Worm (Caenorhabditis elegans) whole organism, young adult: ENCODE results near the gene ufd-3.

Source experiments
- B0019.2 ChIP-seq: fragments of 200-800 bp; sonication (Bioruptor generic); conservative IDR thresholded peaks from 2 replicates; pipeline ENCODE4 v1.3.6; 2022; ENCODE audit warnings: missing genetic modification reagents, missing genetic modification characterization, missing compliant biosample characterization
- B0035.1 ChIP-seq: sonication (generic microtip); optimal IDR thresholded peaks from 2 replicates; lab custom pipeline; 2016; ENCODE audit warnings: missing genetic modification characterization, mild to moderate bottlenecking, missing compliant biosample characterization, missing genotype, missing genetic modification reagents
- D2030.7 ChIP-seq: fragments of 200-800 bp; sonication (Bioruptor generic); IDR thresholded peaks from 2 replicates; pipeline ENCODE4 v1.3.6; 2022; ENCODE audit warnings: missing genetic modification reagents, missing genetic modification characterization, missing compliant biosample characterization
- F22D6.2 ChIP-seq: sonication (generic microtip); optimal IDR thresholded peaks from 2 replicates; lab custom pipeline; 2016; ENCODE audit warnings: mild to moderate bottlenecking, missing genetic modification characterization, missing compliant biosample characterization
- F37B4.10 ChIP-seq: fragments of 200-800 bp; sonication (Bioruptor generic); IDR thresholded peaks from 2 replicates; pipeline ENCODE4 v1.3.6; 2022; ENCODE audit warnings: missing genetic modification characterization, missing compliant biosample characterization
- F39B2.1 ChIP-seq: fragments of 200-800 bp; sonication (Bioruptor generic); IDR thresholded peaks from 2 replicates; pipeline ENCODE4 v1.3.6; 2022; ENCODE audit warnings: missing genetic modification reagents, missing genetic modification characterization, missing compliant biosample characterization
- F55B11.4 ChIP-seq: sonication (generic microtip); optimal IDR thresholded peaks from 2 replicates; lab custom pipeline; 2016; ENCODE audit warnings: missing compliant biosample characterization, missing genetic modification characterization, borderline replicate concordance; ENCODE audit not compliant: insufficient read depth
- F57A8.1 ChIP-seq: fragments of 200-800 bp; sonication (Bioruptor generic); optimal IDR thresholded peaks from 2 replicates; lab custom pipeline; 2018; ENCODE audit warnings: mild to moderate bottlenecking, missing genetic modification characterization, moderate library complexity, missing compliant biosample characterization
- F57C9.4 ChIP-seq: sonication (generic microtip); optimal IDR thresholded peaks from 2 replicates; lab custom pipeline; 2017; ENCODE audit warnings: mild to moderate bottlenecking, missing genetic modification characterization, missing compliant biosample characterization
- Y79H2A.3 ChIP-seq: fragments of 200-800 bp; sonication (Bioruptor generic); conservative IDR thresholded peaks from 2 replicates; pipeline ENCODE4 v1.3.6; 2022; ENCODE audit warnings: missing genetic modification reagents, missing genetic modification characterization, missing compliant biosample characterization
- akir-1 ChIP-seq: fragments of 200-800 bp; sonication (Bioruptor generic); optimal IDR thresholded peaks from 2 replicates; lab custom pipeline; 2018; ENCODE audit warnings: mild to moderate bottlenecking, missing genetic modification characterization, moderate library complexity, missing compliant biosample characterization
- athp-1 ChIP-seq: sonication (generic microtip); optimal IDR thresholded peaks from 2 replicates; lab custom pipeline; 2017; ENCODE audit warnings: mild to moderate bottlenecking, missing genetic modification characterization, missing compliant biosample characterization
- attf-5 ChIP-seq: fragments of 200-800 bp; sonication (Bioruptor generic); optimal IDR thresholded peaks from 2 replicates; lab custom pipeline; 2018; ENCODE audit warnings: mild to moderate bottlenecking, missing genetic modification characterization, missing compliant biosample characterization
- bed-1 ChIP-seq: fragments of 200-800 bp; sonication (Bioruptor generic); IDR thresholded peaks from 2 replicates; pipeline ENCODE4 v1.3.6; 2022; ENCODE audit warnings: missing genetic modification reagents, missing genetic modification characterization, missing compliant biosample characterization
- ceh-100 ChIP-seq: fragments of 200-800 bp; sonication (Bioruptor generic); IDR thresholded peaks from 2 replicates; pipeline ENCODE4 v1.3.6; 2022; ENCODE audit warnings: missing genetic modification reagents, missing genetic modification characterization, missing compliant biosample characterization
- ceh-27 ChIP-seq: fragments of 200-800 bp; sonication (Bioruptor generic); optimal IDR thresholded peaks from 2 replicates; lab custom pipeline; 2018; ENCODE audit warnings: mild to moderate bottlenecking, missing genetic modification characterization, moderate library complexity, missing compliant biosample characterization
- ceh-79 ChIP-seq: sonication (generic microtip); optimal IDR thresholded peaks from 2 replicates; lab custom pipeline; 2017; ENCODE audit warnings: mild to moderate bottlenecking, missing genetic modification characterization, missing compliant biosample characterization
- chd-7 ChIP-seq: sonication (generic microtip); optimal IDR thresholded peaks from 2 replicates; lab custom pipeline; 2016; ENCODE audit warnings: mild to moderate bottlenecking, missing genetic modification characterization, moderate library complexity, missing compliant biosample characterization
- dox-1 ChIP-seq: fragments of 200-800 bp; sonication (Bioruptor generic); IDR thresholded peaks from 2 replicates; pipeline ENCODE4 v1.3.6; 2022; ENCODE audit warnings: missing genetic modification reagents, missing genetic modification characterization, missing compliant biosample characterization
- efl-1 ChIP-seq: fragments of 150-350 bp; optimal IDR thresholded peaks from 2 replicates; lab custom pipeline; 2014; ENCODE audit warnings: missing biosample characterization, missing genetic modification reagents, missing genetic modification characterization
- egl-18 ChIP-seq: fragments of 200-800 bp; sonication (Bioruptor generic); IDR thresholded peaks from 2 replicates; pipeline ENCODE4 v1.3.6; 2022; ENCODE audit warnings: missing genetic modification reagents, missing genetic modification characterization, missing compliant biosample characterization
- ekl-4 ChIP-seq: fragments of 200-800 bp; sonication (Bioruptor generic); IDR thresholded peaks from 2 replicates; pipeline ENCODE4 v1.3.6; 2022; ENCODE audit warnings: missing genetic modification reagents, missing genetic modification characterization, missing compliant biosample characterization
- ets-4 ChIP-seq: fragments of 200-800 bp; sonication (Bioruptor generic); optimal IDR thresholded peaks from 2 replicates; lab custom pipeline; 2018; ENCODE audit warnings: mild to moderate bottlenecking, missing genetic modification characterization, missing compliant biosample characterization
- him-1 ChIP-seq: sonication (generic microtip); optimal IDR thresholded peaks from 2 replicates; lab custom pipeline; 2016; ENCODE audit warnings: missing genotype, missing genetic modification reagents, missing genetic modification characterization, missing compliant biosample characterization
- hsf-1 ChIP-seq: fragments of 200-800 bp; sonication (Bioruptor generic); IDR thresholded peaks from 2 replicates; pipeline ENCODE4 v1.3.6; 2022; ENCODE audit warnings: missing genetic modification reagents, missing genetic modification characterization, missing compliant biosample characterization
- lag-1 ChIP-seq: fragments of 200-800 bp; sonication (Bioruptor generic); IDR thresholded peaks from 2 replicates; pipeline ENCODE4 v1.3.6; 2022; ENCODE audit warnings: missing genetic modification reagents, missing genetic modification characterization, missing compliant biosample characterization
- lin-54 ChIP-seq: fragments of 200-800 bp; sonication (Bioruptor generic); optimal IDR thresholded peaks from 2 replicates; lab custom pipeline; 2018; ENCODE audit warnings: mild to moderate bottlenecking, missing genetic modification characterization, missing compliant biosample characterization
- madf-3 ChIP-seq: fragments of 200-800 bp; sonication (Bioruptor generic); IDR thresholded peaks from 2 replicates; pipeline ENCODE4 v1.3.6; 2022; ENCODE audit warnings: missing genetic modification reagents, missing genetic modification characterization, missing compliant biosample characterization
- nhr-120 ChIP-seq: fragments of 200-800 bp; sonication (Bioruptor generic); IDR thresholded peaks from 2 replicates; pipeline ENCODE4 v1.3.6; 2022; ENCODE audit warnings: missing genetic modification characterization, missing compliant biosample characterization
- pbrm-1 ChIP-seq: fragments of 200-800 bp; sonication (Bioruptor generic); IDR thresholded peaks from 2 replicates; pipeline ENCODE4 v1.3.6; 2022; ENCODE audit warnings: missing genetic modification reagents, missing genetic modification characterization, missing compliant biosample characterization
- repo-1 ChIP-seq: sonication (generic microtip); optimal IDR thresholded peaks from 2 replicates; lab custom pipeline; 2017; ENCODE audit warnings: mild to moderate bottlenecking, missing genetic modification characterization, missing compliant biosample characterization
- rpc-1 ChIP-seq, 2 experiments: fragments of 150-350 bp in 1 of 2; sonication (generic microtip) in 1 of 2; optimal IDR thresholded peaks; 2 replicates each; lab custom pipeline; 2014 to 2018; ENCODE audit warnings: missing biosample characterization in 1 of 2, missing genetic modification characterization in 1 of 2, missing genetic modification reagents in 1 of 2, missing genotype in 1 of 2
- snpc-1.1 ChIP-seq: sonication (generic microtip); optimal IDR thresholded peaks from 2 replicates; lab custom pipeline; 2017; ENCODE audit warnings: missing genetic modification characterization, mild to moderate bottlenecking, missing compliant biosample characterization, antibody characterized with exemption, moderate library complexity, missing genotype, missing genetic modification reagents; ENCODE audit not compliant: insufficient read depth
- snpc-3.4 ChIP-seq: sonication (generic microtip); optimal IDR thresholded peaks from 2 replicates; lab custom pipeline; 2017; ENCODE audit warnings: missing genetic modification characterization, mild to moderate bottlenecking, missing compliant biosample characterization, antibody characterized with exemption, moderate library complexity, missing genotype, missing genetic modification reagents
- snpc-4 ChIP-seq, 5 experiments: fragments of 150-350 bp in 1 of 5; sonication (generic microtip) in 4 of 5; optimal IDR thresholded peaks; 2 replicates each; lab custom pipeline; 2014 to 2018; ENCODE audit warnings: missing genetic modification characterization in 5 of 5, missing biosample characterization in 3 of 5, antibody characterized with exemption in 2 of 5, mild to moderate bottlenecking in 2 of 5, missing compliant biosample characterization in 2 of 5, missing genotype in 2 of 5, moderate library complexity in 2 of 5, missing genetic modification reagents in 1 of 5
- tbx-9 ChIP-seq: sonication (generic microtip); optimal IDR thresholded peaks from 2 replicates; lab custom pipeline; 2016; ENCODE audit warnings: borderline replicate concordance, missing genetic modification characterization, inconsistent platforms, missing compliant biosample characterization
- ztf-28 ChIP-seq: fragments of 200-800 bp; sonication (Bioruptor generic); IDR thresholded peaks from 2 replicates; pipeline ENCODE4 v1.3.6; 2022; ENCODE audit warnings: missing genetic modification reagents, missing genetic modification characterization, missing compliant biosample characterization

The ufd-3 gene

ce11 chrII:9974967-9975366, 34.4 kb downstream of the ufd-3 start, which contains the start of gene aakg-5 (continued):
- TF ChIP-seq F55B11.4 (no peak), B0035.1 (tag; lab: Kevin White, UChicago) (no peak), ztf-28 (GFP tag; lab: Robert Waterston, UW) (no peak), F57A8.1 (GFP tag; lab: Kevin White, UChicago) (no peak), ceh-79 (tag; lab: Kevin White, UChicago) (no peak), B0019.2 (GFP tag; lab: Robert Waterston, UW) (no peak), bed-1 (GFP tag; lab: Robert Waterston, UW) (no peak), snpc-4 (GFP tag; optimal IDR thresholded peaks at IDR 0.05; lab: Kevin White, UChicago) (no peak), snpc-4 (tag; optimal IDR thresholded peaks at IDR 0.05; lab: Kevin White, UChicago) (peak in 1 of 4 experiments; percentile 64), egl-18 (GFP tag; lab: Robert Waterston, UW) (0 out of 2 replicates have a peak, but pooled peaks have one; percentile 6), repo-1 (tag; lab: Kevin White, UChicago) (no peak), madf-3 (GFP tag; lab: Robert Waterston, UW) (no peak), lag-1 (no peak), ceh-27 (peak; percentile 29), F37B4.10 (GFP tag; lab: Robert Waterston, UW) (no peak), chd-7 (tag; lab: Kevin White, UChicago) (no peak), F39B2.1 (GFP tag; lab: Robert Waterston, UW) (no peak), attf-5 (GFP tag; lab: Kevin White, UChicago) (peak; percentile 42), ets-4 (no peak), D2030.7 (GFP tag; lab: Robert Waterston, UW) (no peak)

- TF ChIP-seq rpc-1 (optimal IDR thresholded peaks at IDR 0.05; lab: Kevin White, UChicago) (no peak), rpc-1 (tag; optimal IDR thresholded peaks at IDR 0.05; lab: Kevin White, UChicago) (no peak), akir-1 (no peak), dox-1 (GFP tag; lab: Robert Waterston, UW) (no peak), snpc-1.1 (tag; lab: Kevin White, UChicago) (no peak), him-1 (tag; lab: Kevin White, UChicago) (no peak), Y79H2A.3 (GFP tag; lab: Robert Waterston, UW) (no peak), F55B11.4 (no peak), efl-1 (no peak), athp-1 (tag; lab: Kevin White, UChicago) (no peak), F39B2.1 (GFP tag; lab: Robert Waterston, UW) (no peak), snpc-3.4 (tag; lab: Kevin White, UChicago) (no peak), hsf-1 (GFP tag; lab: Robert Waterston, UW) (no peak), lin-54 (no peak), ekl-4 (GFP tag; lab: Robert Waterston, UW) (no peak), nhr-120 (GFP tag; lab: Robert Waterston, UW) (no peak), pbrm-1 (GFP tag; lab: Robert Waterston, UW) (no peak), F22D6.2 (tag; lab: Kevin White, UChicago) (no peak), F57C9.4 (tag; lab: Kevin White, UChicago) (no peak), tbx-9 (tag; lab: Kevin White, UChicago) (no peak), ceh-100 (GFP tag; lab: Robert Waterston, UW) (no peak)
Observed at ce11 chrII:9976405-9976804, 35.9 kb downstream of the ufd-3 start, which contains the start of gene R53.8. R53.8 (plus strand) TSS chrII:9976705.
